Worm (Caenorhabditis elegans) whole organism, L2 larva: Measurements from ENCODE around the gene Y37E11B.7.

ENCODE experiments used
- F13H6.1 ChIP-seq: sonication (generic microtip); optimal IDR thresholded peaks from 2 replicates; lab custom pipeline; 2016; ENCODE audit warnings: missing genetic modification characterization, missing compliant biosample characterization
- R02D3.7 ChIP-seq: fragments of 150-350 bp; optimal IDR thresholded peaks from 2 replicates; lab custom pipeline; 2014; ENCODE audit warnings: missing biosample characterization, missing genetic modification characterization
- ZK546.5 ChIP-seq: sonication (generic microtip); optimal IDR thresholded peaks from 2 replicates; lab custom pipeline; 2017; ENCODE audit warnings: missing biosample characterization, missing genetic modification characterization
- alr-1 ChIP-seq: fragments of 150-350 bp; optimal IDR thresholded peaks from 2 replicates; lab custom pipeline; 2014; ENCODE audit warnings: missing biosample characterization, missing genetic modification characterization
- aly-2 ChIP-seq: fragments of 150-350 bp; optimal IDR thresholded peaks from 2 replicates; lab custom pipeline; 2014; ENCODE audit warnings: missing biosample characterization, missing genetic modification characterization
- ama-1 ChIP-seq: fragments of 150-350 bp; optimal IDR thresholded peaks from 2 replicates; lab custom pipeline; 2018; ENCODE audit warnings: inconsistent platforms
- blmp-1 ChIP-seq: sonication (generic microtip); optimal IDR thresholded peaks from 2 replicates; lab custom pipeline; 2017; ENCODE audit warnings: missing genetic modification characterization, mild to moderate bottlenecking, missing compliant biosample characterization, antibody characterized with exemption, moderate library complexity; ENCODE audit not compliant: insufficient read depth
- ceh-16 ChIP-seq: fragments of 150-350 bp; optimal IDR thresholded peaks from 2 replicates; lab custom pipeline; 2014; ENCODE audit warnings: missing biosample characterization, missing genetic modification characterization
- ceh-82 ChIP-seq: fragments of 150-350 bp; optimal IDR thresholded peaks from 2 replicates; lab custom pipeline; 2014; ENCODE audit warnings: missing biosample characterization, missing genetic modification characterization
- dmd-4 ChIP-seq: sonication (generic microtip); optimal IDR thresholded peaks from 2 replicates; lab custom pipeline; 2017; ENCODE audit warnings: missing biosample characterization, missing genetic modification characterization
- egl-27 ChIP-seq: sonication (generic microtip); optimal IDR thresholded peaks from 3 replicates; lab custom pipeline; 2017; ENCODE audit warnings: missing biosample characterization, missing genetic modification reagents, missing genetic modification characterization
- elt-1 ChIP-seq: fragments of 150-350 bp; optimal IDR thresholded peaks from 2 replicates; lab custom pipeline; 2014; ENCODE audit warnings: missing biosample characterization, missing genetic modification characterization
- elt-3 ChIP-seq: sonication (generic microtip); optimal IDR thresholded peaks from 2 replicates; lab custom pipeline; 2017; ENCODE audit warnings: missing biosample characterization, missing genetic modification characterization
- fos-1 ChIP-seq: fragments of 150-350 bp; optimal IDR thresholded peaks from 2 replicates; lab custom pipeline; 2014; ENCODE audit warnings: missing biosample characterization, missing genetic modification characterization
- gmeb-1 ChIP-seq: fragments of 150-350 bp; optimal IDR thresholded peaks from 2 replicates; lab custom pipeline; 2014; ENCODE audit warnings: missing biosample characterization, missing genetic modification characterization
- lin-11 ChIP-seq: fragments of 150-350 bp; sonication (generic microtip); optimal IDR thresholded peaks from 2 replicates; lab custom pipeline; 2014; ENCODE audit warnings: missing biosample characterization, missing genetic modification characterization, inconsistent platforms, mixed read lengths
- lin-13 ChIP-seq: fragments of 150-350 bp; optimal IDR thresholded peaks from 2 replicates; lab custom pipeline; 2014; ENCODE audit warnings: missing biosample characterization, missing genetic modification reagents, missing genetic modification characterization
- lin-39 ChIP-seq: fragments of 150-350 bp; optimal IDR thresholded peaks from 2 replicates; lab custom pipeline; 2014; ENCODE audit warnings: missing biosample characterization, missing genetic modification reagents, missing genetic modification characterization
- lsy-2 ChIP-seq, 2 experiments: fragments of 150-350 bp in 1 of 2; sonication (generic microtip) in 1 of 2; optimal IDR thresholded peaks; 2 replicates each; lab custom pipeline; 2014 to 2017; ENCODE audit warnings: missing biosample characterization in 2 of 2, missing genetic modification characterization in 2 of 2
- mab-5 ChIP-seq: fragments of 150-350 bp; optimal IDR thresholded peaks from 2 replicates; lab custom pipeline; 2014; ENCODE audit warnings: missing biosample characterization, missing genetic modification characterization
- mbf-1 ChIP-seq: sonication (generic microtip); optimal IDR thresholded peaks from 2 replicates; lab custom pipeline; 2017; ENCODE audit warnings: missing biosample characterization, missing genetic modification characterization
- mdl-1 ChIP-seq, 2 experiments: fragments of 150-350 bp in 1 of 2; sonication (generic microtip) in 1 of 2; optimal IDR thresholded peaks; 2 replicates each; lab custom pipeline; 2017; ENCODE audit warnings: missing biosample characterization in 2 of 2, missing genetic modification characterization in 2 of 2
- nhr-11 ChIP-seq: fragments of 150-350 bp; optimal IDR thresholded peaks from 2 replicates; lab custom pipeline; 2014; ENCODE audit warnings: missing biosample characterization, missing genetic modification characterization
- nhr-12 ChIP-seq: fragments of 150-350 bp; optimal IDR thresholded peaks from 2 replicates; lab custom pipeline; 2014; ENCODE audit warnings: missing biosample characterization, missing genetic modification characterization
- nhr-129 ChIP-seq: fragments of 150-350 bp; optimal IDR thresholded peaks from 2 replicates; lab custom pipeline; 2014; ENCODE audit warnings: missing biosample characterization, missing genetic modification characterization
- nhr-23 ChIP-seq: fragments of 150-350 bp; optimal IDR thresholded peaks from 2 replicates; lab custom pipeline; 2014; ENCODE audit warnings: missing biosample characterization, missing genetic modification reagents, missing genetic modification characterization
- nhr-237 ChIP-seq: fragments of 150-350 bp; optimal IDR thresholded peaks from 2 replicates; lab custom pipeline; 2014; ENCODE audit warnings: missing biosample characterization, missing genetic modification characterization
- nhr-25 ChIP-seq: fragments of 150-350 bp; sonication (generic microtip); optimal IDR thresholded peaks from 3 replicates; lab custom pipeline; 2014; ENCODE audit warnings: missing biosample characterization, missing genetic modification characterization
- nhr-6 ChIP-seq: fragments of 150-350 bp; optimal IDR thresholded peaks from 2 replicates; lab custom pipeline; 2014; ENCODE audit warnings: missing biosample characterization, missing genetic modification characterization
- nhr-77 ChIP-seq: fragments of 150-350 bp; optimal IDR thresholded peaks from 2 replicates; lab custom pipeline; 2014; ENCODE audit warnings: missing biosample characterization, missing genetic modification characterization
- peb-1 ChIP-seq: fragments of 150-350 bp; optimal IDR thresholded peaks from 2 replicates; lab custom pipeline; 2014; ENCODE audit warnings: missing biosample characterization, missing genetic modification characterization
- sem-4 ChIP-seq: fragments of 150-350 bp; optimal IDR thresholded peaks from 2 replicates; lab custom pipeline; 2014; ENCODE audit warnings: missing biosample characterization, missing genetic modification reagents, missing genetic modification characterization
- skn-1 ChIP-seq: sonication (generic microtip); optimal IDR thresholded peaks from 2 replicates; lab custom pipeline; 2017; ENCODE audit warnings: missing biosample characterization, missing genetic modification characterization
- sma-9 ChIP-seq, 2 experiments: fragments of 150-350 bp in 1 of 2; sonication (generic microtip) in 1 of 2; optimal IDR thresholded peaks; 2 replicates each; lab custom pipeline; 2014 to 2016; ENCODE audit warnings: missing genetic modification characterization in 2 of 2, mild to moderate bottlenecking in 1 of 2, missing biosample characterization in 1 of 2, missing compliant biosample characterization in 1 of 2, missing genetic modification reagents in 1 of 2, moderate library complexity in 1 of 2
- snpc-4 ChIP-seq: fragments of 150-350 bp; optimal IDR thresholded peaks from 2 replicates; lab custom pipeline; 2014; ENCODE audit warnings: missing biosample characterization, missing genetic modification characterization
- unc-55 ChIP-seq: fragments of 150-350 bp; sonication (generic microtip); optimal IDR thresholded peaks from 3 replicates; lab custom pipeline; 2014; ENCODE audit warnings: missing biosample characterization, missing genetic modification reagents, missing genetic modification characterization
- zag-1 ChIP-seq: fragments of 150-350 bp; optimal IDR thresholded peaks from 2 replicates; lab custom pipeline; 2014; ENCODE audit warnings: missing biosample characterization, missing genetic modification characterization
- ztf-4 ChIP-seq: fragments of 150-350 bp; optimal IDR thresholded peaks from 2 replicates; lab custom pipeline; 2014; ENCODE audit warnings: missing biosample characterization, missing genetic modification characterization

Gene Y37E11B.7

ce11 chrIV:3645487-3645886, 45.5 kb upstream of the Y37E11B.7 start:
- TF ChIP-seq sma-9 (GFP tag; optimal IDR thresholded peaks at IDR 0.05; lab: Kevin White, UChicago) (no peak), sma-9 (tag; optimal IDR thresholded peaks at IDR 0.05; lab: Kevin White, UChicago) (no peak), alr-1 (tag; lab: Kevin White, UChicago) (no peak)

- no peak for TF ChIP-seq elt-3
- no peak for TF ChIP-seq unc-55 (GFP tag; lab: Kevin White, UChicago)
- TF ChIP-seq nhr-129 (tag; lab: Kevin White, UChicago), result peak; percentile 55
- TF ChIP-seq lsy-2 (tag; optimal IDR thresholded peaks at IDR 0.05; lab: Kevin White, UChicago), result peak in 1 of 2 experiments; percentile 57
- TF ChIP-seq nhr-6 (tag; lab: Kevin White, UChicago), result peak; percentile 21
- TF ChIP-seq peb-1 (tag; lab: Kevin White, UChicago), result no peak
- TF ChIP-seq lin-13 (GFP tag; lab: Kevin White, UChicago), result peak; percentile 31
- no peak for TF ChIP-seq nhr-11
- no peak for TF ChIP-seq nhr-12 (tag; lab: Kevin White, UChicago)
- peak; percentile 64 for TF ChIP-seq ama-1 (lab: Kevin White, UChicago)
- TF ChIP-seq egl-27 (tag; lab: Kevin White, UChicago), result no peak
- no peak for TF ChIP-seq alr-1 (tag; lab: Kevin White, UChicago)
- no peak for TF ChIP-seq nhr-237 (tag; lab: Kevin White, UChicago)
- no peak for TF ChIP-seq gmeb-1 (tag; lab: Kevin White, UChicago)
- no peak for TF ChIP-seq skn-1 (tag; lab: Kevin White, UChicago)
- no peak for TF ChIP-seq aly-2
- TF ChIP-seq sem-4 (tag; lab: Kevin White, UChicago), result no peak
- no peak for TF ChIP-seq dmd-4 (tag; lab: Kevin White, UChicago)
- TF ChIP-seq nhr-77 (tag; lab: Kevin White, UChicago), result no peak
- no peak for TF ChIP-seq lin-11 (tag; lab: Kevin White, UChicago)
- no peak for TF ChIP-seq sma-9 (GFP tag; optimal IDR thresholded peaks at IDR 0.05; lab: Kevin White, UChicago)
- no peak for TF ChIP-seq sma-9 (tag; optimal IDR thresholded peaks at IDR 0.05; lab: Kevin White, UChicago)
- no peak for TF ChIP-seq mbf-1 (tag; lab: Kevin White, UChicago)
- no peak for TF ChIP-seq ceh-16
- no peak for TF ChIP-seq lin-39 (tag; lab: Kevin White, UChicago)
- no peak for TF ChIP-seq snpc-4 (tag; lab: Kevin White, UChicago)
- no peak for TF ChIP-seq nhr-25 (tag; lab: Kevin White, UChicago)
- TF ChIP-seq mab-5, result no peak
- TF ChIP-seq ZK546.5 (tag; lab: Kevin White, UChicago), result no peak
- peak; percentile 100 for TF ChIP-seq ztf-4 (tag; lab: Kevin White, UChicago)
- TF ChIP-seq F13H6.1, result peak; percentile 30
- no peak for TF ChIP-seq elt-1 (tag; lab: Kevin White, UChicago)
- TF ChIP-seq fos-1, result no peak
- TF ChIP-seq, all 48 proteins: peak for 7
These were observed 45.0 kb upstream of the Y37E11B.7 start for ce11 chrIV:3644863-3645378.

- TF ChIP-seq skn-1 (tag; lab: Kevin White, UChicago), result no peak
- TF ChIP-seq mdl-1 (tag; optimal IDR thresholded peaks at IDR 0.05; lab: Kevin White, UChicago), result no peak
- no peak for TF ChIP-seq egl-27 (tag; lab: Kevin White, UChicago)
- no peak for TF ChIP-seq ceh-82 (tag; lab: Kevin White, UChicago)
- TF ChIP-seq nhr-12 (tag; lab: Kevin White, UChicago), result no peak
- no peak for TF ChIP-seq elt-1 (tag; lab: Kevin White, UChicago)
- TF ChIP-seq aly-2, result no peak
- TF ChIP-seq zag-1 (tag; lab: Kevin White, UChicago), result no peak
- TF ChIP-seq blmp-1, result no peak
These were observed 42.2 kb upstream of the Y37E11B.7 start, which contains the start of gene CC8.3 for ce11 chrIV:3642189-3642588. Gene CC8.3 (minus strand): TSS chrIV:3642289.

- TF ChIP-seq peb-1 (tag; lab: Kevin White, UChicago), result no peak
- no peak for TF ChIP-seq nhr-23 (tag; lab: Kevin White, UChicago)
- no peak for TF ChIP-seq R02D3.7
- no peak for TF ChIP-seq nhr-77 (tag; lab: Kevin White, UChicago)
- no peak for TF ChIP-seq mbf-1 (tag; lab: Kevin White, UChicago)
- TF ChIP-seq ZK546.5 (tag; lab: Kevin White, UChicago), result no peak
- no peak for TF ChIP-seq elt-3
- TF ChIP-seq ama-1 (lab: Kevin White, UChicago), result no peak
- no peak for TF ChIP-seq blmp-1
- TF ChIP-seq ceh-16, result no peak
- TF ChIP-seq ceh-82 (tag; lab: Kevin White, UChicago), result no peak
These were observed 38.4 kb upstream of the Y37E11B.7 start for ce11 chrIV:3638250-3638926.
